Worm (Caenorhabditis elegans): ENCODE data around the gene pqn-13.

DNA sequence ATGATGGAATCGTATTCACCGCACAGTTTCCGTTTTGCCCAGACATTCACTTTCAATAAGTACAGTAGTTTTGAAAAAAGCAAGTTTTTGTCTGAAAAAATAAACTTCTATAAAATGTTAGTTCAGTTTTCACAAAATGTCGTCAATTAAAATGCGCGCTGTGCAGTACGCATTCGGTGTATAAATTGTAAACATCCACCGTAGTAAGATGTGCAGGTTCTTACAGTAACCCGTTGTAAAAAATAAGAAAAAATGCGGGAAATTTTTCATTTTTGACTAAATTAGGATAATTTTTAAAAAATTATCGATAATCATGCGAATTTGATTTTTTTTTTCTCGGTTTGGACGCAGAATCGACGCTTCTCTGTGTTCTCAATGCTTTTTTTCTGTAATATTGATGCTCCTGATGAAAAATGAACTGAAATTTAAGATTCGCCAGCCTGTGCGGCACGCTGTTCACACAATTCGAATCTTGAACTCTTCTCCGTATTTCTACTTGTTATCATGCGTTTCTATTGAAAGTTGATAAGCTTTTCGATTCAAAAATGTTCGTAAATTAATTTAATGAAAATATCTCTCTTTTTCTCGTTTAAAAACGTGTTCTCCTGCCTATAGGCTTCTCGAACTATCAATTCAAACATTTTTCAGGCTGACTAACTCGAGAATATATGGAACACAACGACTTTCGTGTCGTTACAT is 41.5 kb upstream of the pqn-13 start, which contains the start of gene rga-3:
- no peak for TF ChIP-seq ztf-11 (tag; optimal IDR thresholded peaks at IDR 0.05)
- no peak for TF ChIP-seq bed-3 (GFP tag; optimal IDR thresholded peaks at IDR 0.05)
- no peak for TF ChIP-seq nhr-12 (tag; optimal IDR thresholded peaks at IDR 0.05)
- TF ChIP-seq unc-39 (tag; optimal IDR thresholded peaks at IDR 0.05): no peak

Data from whole organism, mixed stage, embryonic.